Fruit fly (Drosophila melanogaster): ENCODE measurements around the gene CG11986.
A peak's percentile ranks its signal among the peaks of the same experiment; 100 is the strongest.

Gene CG11986

dm6 chr3R:8992928-8993579 lies 22.2 kb upstream of the CG11986 start, which contains the start of gene CG11975:
Gene CG11975 (plus strand): TSS chr3R:8993253.
- TF ChIP-seq noc (tag; optimal IDR thresholded peaks at IDR 0.05), result peak; percentile 73

DNA sequence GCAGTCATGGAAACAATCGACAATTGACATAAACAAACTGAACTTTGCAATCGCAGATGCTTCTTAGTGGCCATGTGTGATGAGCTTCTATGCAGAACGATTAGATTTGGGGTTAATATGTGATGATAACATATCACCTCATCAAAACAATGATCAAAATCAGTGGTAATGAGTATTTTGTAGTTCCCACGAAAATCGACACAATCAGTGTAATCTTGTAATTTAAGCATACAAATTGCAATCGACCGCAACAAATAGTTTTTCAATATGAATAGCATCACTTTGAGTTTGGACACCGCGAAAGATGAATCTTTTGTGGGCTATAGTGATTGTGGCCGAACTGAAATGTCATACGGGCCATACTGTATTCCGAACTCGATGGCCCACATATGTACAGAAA lies 17.8 kb upstream of the CG11986 start, which contains the start of gene CG11977:
Gene CG11977, plus strand, starts transcription at position 301 of the 400 bp plus-strand sequence.
- no peak for TF ChIP-seq noc (tag; optimal IDR thresholded peaks at IDR 0.05)

dm6 chr3R:8998243-8998642 lies 17.0 kb upstream of the CG11986 start:
- no peak for TF ChIP-seq noc (tag; optimal IDR thresholded peaks at IDR 0.05)

DNA sequence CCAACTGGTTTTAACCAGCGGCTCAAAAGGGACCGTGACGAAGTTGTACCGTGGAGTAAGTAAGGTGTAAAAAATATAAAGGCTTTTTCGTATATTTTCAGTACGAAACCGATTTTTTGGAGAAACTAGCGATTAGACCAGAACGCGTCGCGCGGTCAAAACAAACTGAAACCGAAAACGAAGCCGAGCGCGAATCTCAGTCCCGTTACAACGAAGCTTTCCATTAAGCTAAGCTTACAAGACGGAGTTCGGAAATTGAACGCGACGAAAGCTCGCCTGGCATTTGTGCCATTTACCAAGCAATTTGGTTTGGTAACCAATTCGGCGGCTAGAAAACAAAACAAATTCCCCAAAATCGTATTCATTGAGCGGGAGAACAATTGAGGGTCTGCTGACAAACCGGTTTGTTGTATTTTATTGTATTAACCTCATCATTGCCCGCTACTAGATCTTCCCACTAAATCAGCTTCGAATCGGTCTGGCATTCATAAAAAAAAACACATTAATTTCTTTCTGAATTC lies 13.5 kb upstream of the CG11986 start:
- TF ChIP-seq noc (tag; optimal IDR thresholded peaks at IDR 0.05), result no peak

DNA sequence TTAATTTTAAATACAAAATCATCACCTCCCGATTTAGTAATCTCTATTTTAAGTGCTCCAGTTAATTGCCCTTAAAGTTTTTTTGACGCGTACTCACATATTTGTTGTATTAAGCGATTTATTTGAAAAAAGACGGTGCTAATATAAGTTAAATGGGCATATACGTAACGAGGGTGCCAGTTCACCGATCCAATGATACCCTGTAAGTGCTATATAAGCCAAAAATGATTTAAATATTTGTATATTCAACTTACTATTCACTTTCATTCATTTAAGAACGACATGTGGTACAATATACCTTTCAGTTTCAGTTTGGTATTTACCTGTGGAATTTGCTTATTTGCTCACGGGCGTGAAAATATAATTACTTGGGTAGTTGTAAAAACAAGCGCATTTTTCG lies 12.7 kb upstream of the CG11986 start:
- TF ChIP-seq noc (tag; optimal IDR thresholded peaks at IDR 0.05), result no peak

- TF ChIP-seq noc (tag; optimal IDR thresholded peaks at IDR 0.05), result no peak
Measured at dm6 chr3R:9003600-9004223, 11.5 kb upstream of the CG11986 start, which contains the start of the genes CG31100 and CG11980. Gene CG31100 (minus strand): TSS chr3R:9003650. Gene CG11980 (plus strand): TSS chr3R:9004017.

DNA sequence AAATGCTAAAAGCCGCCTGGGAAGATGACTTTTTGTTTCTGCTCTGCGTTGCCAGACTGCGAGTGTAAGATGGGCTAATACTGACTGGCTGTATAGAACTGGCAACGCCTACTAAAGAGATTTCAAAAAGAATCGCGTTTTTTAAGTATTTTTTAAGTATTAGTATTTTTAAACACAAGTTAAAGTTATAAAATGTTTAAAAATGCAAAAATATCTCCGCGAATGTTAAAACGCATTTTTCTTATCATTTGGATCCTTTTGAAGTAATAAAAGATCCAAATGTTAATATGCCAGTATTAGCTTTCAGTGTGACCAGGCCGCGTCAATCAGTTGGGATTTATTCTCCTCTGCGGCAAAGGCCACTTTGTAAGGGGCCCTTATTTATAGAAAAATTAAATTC lies 9.1 kb upstream of the CG11986 start, which contains the start of the genes Prosbeta3 and Iru:
Gene Prosbeta3, minus strand, starts transcription at position 98 of the 400 bp plus-strand sequence.
Gene Iru, plus strand, starts transcription at position 328 of the 400 bp plus-strand sequence.
- no peak for TF ChIP-seq noc (tag; optimal IDR thresholded peaks at IDR 0.05)

- no peak for TF ChIP-seq noc (tag; optimal IDR thresholded peaks at IDR 0.05)
Measured at dm6 chr3R:9007258-9007657, 8.0 kb upstream of the CG11986 start.

DNA sequence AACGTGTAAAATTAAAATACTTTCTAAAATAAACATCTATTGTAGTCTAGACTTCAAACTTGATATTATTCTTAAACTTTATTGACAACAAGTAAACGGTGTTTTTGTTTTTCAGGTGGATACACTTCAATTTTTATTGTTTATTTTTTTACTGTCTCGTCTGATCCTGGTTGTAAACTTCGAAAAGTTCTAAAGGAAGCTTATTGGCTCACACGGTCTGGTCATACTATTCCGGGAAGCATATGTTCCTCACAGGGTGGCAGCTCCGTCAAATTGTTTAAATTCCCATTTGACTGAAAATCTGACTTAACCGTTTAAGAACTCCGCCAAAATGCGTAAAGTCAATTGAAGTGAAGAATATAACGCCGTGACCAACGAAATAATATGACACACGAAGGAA lies 7.0 kb upstream of the CG11986 start, which contains the start of gene CG11983:
Gene CG11983, plus strand, starts transcription at position 120 of the 400 bp plus-strand sequence.
- TF ChIP-seq noc (tag; optimal IDR thresholded peaks at IDR 0.05), result no peak

DNA sequence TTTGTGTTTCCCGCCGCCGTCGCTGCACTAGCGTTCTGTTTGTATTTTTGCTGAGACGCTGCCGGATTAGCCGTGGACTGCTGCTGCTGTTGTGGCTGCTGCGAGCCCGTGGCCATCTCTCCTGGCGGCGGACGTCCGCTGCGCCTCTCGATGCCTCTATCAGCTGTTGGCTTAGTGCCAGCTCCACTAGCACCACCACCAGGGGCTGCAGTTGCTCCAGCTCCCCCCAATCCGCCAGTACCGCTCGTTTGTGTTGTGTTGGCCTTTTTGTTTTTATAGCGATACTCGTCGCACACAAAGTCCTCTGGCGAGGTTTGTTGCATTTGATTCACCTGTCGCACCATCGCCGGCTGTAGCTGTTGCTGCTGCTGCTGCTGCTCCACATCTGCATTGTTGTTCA lies 4.6 kb upstream of the CG11986 start:
- no peak for TF ChIP-seq noc (tag; optimal IDR thresholded peaks at IDR 0.05)

DNA sequence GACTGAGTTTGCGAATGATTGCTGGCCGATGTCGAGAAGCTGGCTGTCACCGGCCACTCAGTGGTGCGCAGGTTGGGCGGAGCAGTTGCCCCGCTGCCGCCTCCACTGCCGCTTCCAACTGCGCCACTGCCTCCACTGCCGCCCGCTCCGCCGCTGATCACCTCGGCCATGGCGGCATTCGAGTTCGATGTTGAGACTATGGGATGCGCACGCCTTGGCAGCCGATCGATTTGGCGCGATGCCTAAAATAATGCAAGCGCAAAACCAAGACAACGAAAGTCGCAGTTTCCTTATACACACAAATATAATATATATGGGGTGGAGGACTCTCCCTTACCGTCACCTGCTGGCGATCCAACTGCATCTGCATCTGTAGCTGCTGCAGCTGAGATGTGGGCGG lies 3.5 kb upstream of the CG11986 start:
- TF ChIP-seq noc (tag; optimal IDR thresholded peaks at IDR 0.05), result no peak

DNA sequence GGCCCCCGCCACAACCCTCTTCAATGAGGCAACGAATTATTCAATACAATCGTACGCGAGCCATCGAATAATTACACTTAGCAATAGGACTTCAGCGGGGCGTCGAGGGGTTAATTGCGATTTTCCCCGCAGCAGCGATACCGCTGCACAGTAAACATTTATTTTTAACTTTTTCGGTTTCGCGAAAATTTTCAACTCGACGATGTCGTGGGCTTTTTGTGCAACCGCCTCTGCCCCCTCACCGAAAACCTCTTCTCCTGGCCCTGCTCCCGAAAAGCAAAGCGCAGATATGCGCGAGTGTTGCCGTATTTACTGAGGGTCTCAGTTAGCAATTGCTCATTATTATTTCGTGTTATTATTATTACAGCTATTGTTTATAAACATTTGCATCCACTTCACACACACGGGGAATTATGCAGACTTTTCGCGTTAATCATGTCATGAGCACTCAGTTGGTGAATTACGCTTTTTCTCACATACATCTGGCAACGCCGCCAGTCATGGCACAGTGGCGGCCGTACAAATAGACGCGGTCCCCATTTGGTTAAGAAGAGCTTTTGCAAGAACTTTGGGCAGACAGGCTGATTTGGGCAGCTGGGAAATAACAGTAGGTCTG lies 1.4 kb upstream of the CG11986 start:
- peak; percentile 75 for TF ChIP-seq noc (tag; optimal IDR thresholded peaks at IDR 0.05)

DNA sequence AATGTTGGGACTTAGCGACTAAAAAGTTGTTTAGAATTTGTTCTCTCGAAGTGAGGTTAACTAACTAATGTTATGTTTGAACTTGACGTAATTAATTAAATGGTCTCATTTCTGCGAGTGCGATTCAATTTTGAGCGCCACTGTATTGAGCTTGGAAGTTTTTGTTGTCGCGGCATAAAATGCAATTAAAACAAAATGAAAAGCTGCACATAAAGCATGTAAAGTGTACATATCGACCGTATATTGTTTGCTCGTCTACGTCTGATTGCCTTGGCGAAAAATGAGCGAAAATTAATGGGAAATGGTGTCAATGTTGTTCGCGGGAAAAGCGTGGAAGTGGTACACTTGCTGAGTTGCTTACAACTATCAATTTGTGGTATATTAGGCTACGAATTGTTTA lies 1.6 kb downstream of the CG11986 start:
- no peak for TF ChIP-seq noc (tag; optimal IDR thresholded peaks at IDR 0.05)

DNA sequence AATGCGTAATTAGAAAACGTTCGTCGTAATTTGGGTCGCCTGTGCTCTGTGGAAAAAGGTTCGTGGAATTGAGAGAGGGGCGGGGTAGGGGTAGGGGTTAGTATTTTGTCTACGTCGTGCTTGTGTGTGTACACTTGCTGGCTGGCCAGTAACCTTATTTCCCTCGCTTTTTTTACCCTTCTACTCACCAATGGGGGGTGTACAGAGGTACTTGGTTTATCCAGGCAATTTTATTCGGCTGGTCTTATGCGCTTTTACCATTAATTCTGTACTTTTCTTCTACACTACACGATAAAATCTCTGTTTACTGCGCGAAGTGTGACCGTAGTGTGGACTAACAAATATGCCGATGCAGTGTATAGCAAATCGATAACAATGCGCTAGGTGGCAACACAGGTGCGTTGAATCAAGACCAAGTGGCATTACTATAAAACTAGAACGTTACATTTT lies 4.5 kb downstream of the CG11986 start, which contains the start of gene tgo:
Gene tgo, minus strand, starts transcription at position 334 of the 450 bp plus-strand sequence.
- peak; percentile 41 for TF ChIP-seq noc (tag; optimal IDR thresholded peaks at IDR 0.05)

dm6 chr3R:9023934-9024333 lies 8.7 kb downstream of the CG11986 start:
- TF ChIP-seq noc (tag; optimal IDR thresholded peaks at IDR 0.05), result no peak

DNA sequence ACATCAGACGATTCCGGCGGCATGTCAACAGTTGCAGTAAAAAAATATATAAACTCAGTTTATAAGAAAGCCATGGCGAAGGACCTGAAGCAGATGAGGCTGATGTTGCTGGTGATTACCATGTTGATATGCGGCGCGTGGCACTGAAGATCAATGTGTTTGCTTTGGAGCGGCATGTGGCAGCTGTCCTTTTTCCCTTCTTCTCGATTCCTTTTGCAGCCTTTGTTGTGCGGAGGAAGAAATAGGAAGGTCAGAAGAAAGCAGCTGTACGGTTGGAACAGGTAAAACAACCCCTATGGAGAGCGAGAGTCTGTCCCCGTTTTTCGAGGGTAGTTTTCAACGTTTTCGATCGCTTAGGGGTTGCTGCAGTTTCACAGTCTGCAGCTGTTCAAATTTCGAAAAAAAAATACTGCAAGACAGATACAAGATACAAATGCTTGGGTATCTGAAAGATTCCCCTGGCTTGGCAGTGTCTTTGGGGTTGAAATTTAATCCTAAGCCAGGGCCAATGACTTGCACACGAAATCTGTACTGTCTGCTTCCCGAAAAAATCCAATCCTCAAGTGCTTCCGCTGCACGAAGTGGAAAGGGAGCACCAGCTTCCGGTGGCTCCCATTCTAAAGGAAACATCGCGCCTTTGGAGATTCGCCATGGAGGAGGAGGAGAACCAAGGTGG lies 9.7 kb downstream of the CG11986 start:
- no peak for TF ChIP-seq noc (tag; optimal IDR thresholded peaks at IDR 0.05)

Measured in whole organism, larva.